Worm (Caenorhabditis elegans) whole organism, L1 larva: ENCODE data around the gene twk-12.

ENCODE experiments used
- C16A3.4 ChIP-seq: fragments of 150-350 bp; optimal IDR thresholded peaks from 2 replicates; lab custom pipeline; 2014; ENCODE audit warnings: missing biosample characterization, missing genetic modification characterization
- alr-1 ChIP-seq: fragments of 200-800 bp; sonication (Bioruptor generic); optimal IDR thresholded peaks from 2 replicates; lab custom pipeline; 2018; ENCODE audit warnings: borderline replicate concordance, mild to moderate bottlenecking, missing genetic modification characterization, missing compliant biosample characterization
- ama-1 ChIP-seq: fragments of 150-350 bp; optimal IDR thresholded peaks from 2 replicates; lab custom pipeline; 2014
- blmp-1 ChIP-seq: fragments of 150-350 bp; optimal IDR thresholded peaks from 2 replicates; lab custom pipeline; 2014; ENCODE audit warnings: missing biosample characterization, missing genetic modification characterization
- ceh-63 ChIP-seq: fragments of 200-800 bp; sonication (Bioruptor generic); optimal IDR thresholded peaks from 2 replicates; lab custom pipeline; 2018; ENCODE audit warnings: mild to moderate bottlenecking, missing genetic modification characterization, missing compliant biosample characterization
- ceh-8 ChIP-seq: fragments of 200-800 bp; sonication (Bioruptor generic); optimal IDR thresholded peaks from 2 replicates; lab custom pipeline; 2018; ENCODE audit warnings: mild to moderate bottlenecking, missing genetic modification characterization, moderate library complexity, missing compliant biosample characterization
- ceh-82 ChIP-seq, 3 experiments: fragments of 150-350 bp in 1 of 3; sonication (generic microtip) in 2 of 3; optimal IDR thresholded peaks; 2 replicates each; lab custom pipeline; 2014 to 2017; ENCODE audit warnings: missing biosample characterization in 3 of 3, missing genetic modification characterization in 3 of 3
- dsc-1 ChIP-seq: sonication (generic microtip); optimal IDR thresholded peaks from 2 replicates; lab custom pipeline; 2016; ENCODE audit warnings: mild to moderate bottlenecking, missing genetic modification characterization, missing compliant biosample characterization
- egl-27 ChIP-seq, 2 experiments: fragments of 150-350 bp in 1 of 2; sonication (generic microtip); optimal IDR thresholded peaks; 3 replicates each; lab custom pipeline; 2017 to 2018; ENCODE audit warnings: missing biosample characterization in 2 of 2, missing genetic modification characterization in 2 of 2, missing genetic modification reagents in 2 of 2
- ets-5 ChIP-seq: fragments of 200-800 bp; sonication (Bioruptor generic); IDR thresholded peaks from 2 replicates; pipeline ENCODE4 v1.3.6; 2022; ENCODE audit warnings: missing genetic modification characterization, missing compliant biosample characterization
- fkh-10 ChIP-seq: sonication (generic microtip); optimal IDR thresholded peaks from 2 replicates; lab custom pipeline; 2017; ENCODE audit warnings: missing biosample characterization, missing genetic modification reagents, missing genetic modification characterization
- fkh-4 ChIP-seq: sonication (generic microtip); optimal IDR thresholded peaks from 2 replicates; lab custom pipeline; 2016; ENCODE audit warnings: missing compliant biosample characterization, missing genetic modification characterization, borderline replicate concordance
- fkh-8 ChIP-seq: sonication (generic microtip); optimal IDR thresholded peaks from 2 replicates; lab custom pipeline; 2016; ENCODE audit warnings: mild to moderate bottlenecking, missing genetic modification characterization, missing compliant biosample characterization
- fos-1 ChIP-seq: fragments of 150-350 bp; optimal IDR thresholded peaks from 2 replicates; lab custom pipeline; 2014; ENCODE audit warnings: missing biosample characterization, missing genetic modification characterization
- grh-1 ChIP-seq: fragments of 200-800 bp; sonication (Bioruptor generic); IDR thresholded peaks from 2 replicates; pipeline ENCODE4 v1.3.6; 2022; ENCODE audit warnings: missing genetic modification reagents, missing genetic modification characterization, missing compliant biosample characterization
- hlh-4 ChIP-seq: sonication (generic microtip); optimal IDR thresholded peaks from 2 replicates; lab custom pipeline; 2016; ENCODE audit warnings: mild to moderate bottlenecking, missing genetic modification characterization, missing compliant biosample characterization
- hpl-2 ChIP-seq: fragments of 150-350 bp; optimal IDR thresholded peaks from 2 replicates; lab custom pipeline; 2014; ENCODE audit warnings: missing biosample characterization, missing genetic modification reagents, missing genetic modification characterization
- isw-1 ChIP-seq: fragments of 200-800 bp; sonication (Bioruptor generic); IDR thresholded peaks from 2 replicates; pipeline ENCODE4 v1.3.6; 2022; ENCODE audit warnings: missing genetic modification characterization, missing compliant biosample characterization
- jun-1 ChIP-seq: fragments of 150-350 bp; optimal IDR thresholded peaks from 2 replicates; lab custom pipeline; 2014; ENCODE audit warnings: missing biosample characterization, missing genetic modification reagents, missing genetic modification characterization
- lin-14 ChIP-seq: fragments of 200-800 bp; sonication (Bioruptor generic); optimal IDR thresholded peaks from 2 replicates; lab custom pipeline; 2018; ENCODE audit warnings: mild to moderate bottlenecking, missing genetic modification characterization, moderate library complexity, missing compliant biosample characterization
- lin-15B ChIP-seq: fragments of 150-350 bp; sonication (generic microtip); optimal IDR thresholded peaks from 3 replicates; lab custom pipeline; 2014; ENCODE audit warnings: missing biosample characterization, missing genetic modification characterization
- lin-35 ChIP-seq, 2 experiments: fragments of 150-350 bp; optimal IDR thresholded peaks; 2 replicates each; lab custom pipeline; 2014; ENCODE audit warnings: missing biosample characterization in 2 of 2, missing genetic modification characterization in 2 of 2, missing genetic modification reagents in 2 of 2
- lsy-2 ChIP-seq, 2 experiments: fragments of 150-350 bp; optimal IDR thresholded peaks; 2 replicates each; lab custom pipeline; 2014; ENCODE audit warnings: missing biosample characterization in 2 of 2, missing genetic modification characterization in 2 of 2
- mdl-1 ChIP-seq, 2 experiments: fragments of 150-350 bp; optimal IDR thresholded peaks; 2 replicates each; lab custom pipeline; 2014 to 2017; ENCODE audit warnings: missing biosample characterization in 2 of 2, missing genetic modification characterization in 2 of 2, inconsistent platforms in 1 of 2
- mep-1 ChIP-seq: fragments of 150-350 bp; optimal IDR thresholded peaks from 2 replicates; lab custom pipeline; 2014; ENCODE audit warnings: missing biosample characterization, missing genetic modification characterization
- nhr-11 ChIP-seq: fragments of 150-350 bp; optimal IDR thresholded peaks from 2 replicates; lab custom pipeline; 2014; ENCODE audit warnings: missing biosample characterization, missing genetic modification characterization
- nhr-19 ChIP-seq: fragments of 200-800 bp; sonication (Bioruptor generic); conservative IDR thresholded peaks from 2 replicates; pipeline ENCODE4 v1.3.6; 2022; ENCODE audit warnings: missing genetic modification characterization, missing compliant biosample characterization
- nhr-20 ChIP-seq: sonication (generic microtip); optimal IDR thresholded peaks from 2 replicates; lab custom pipeline; 2016; ENCODE audit warnings: mild to moderate bottlenecking, missing genetic modification characterization, missing compliant biosample characterization
- nhr-28 ChIP-seq: fragments of 150-350 bp; optimal IDR thresholded peaks from 2 replicates; lab custom pipeline; 2014; ENCODE audit warnings: missing biosample characterization, missing genetic modification characterization
- nhr-71 ChIP-seq: sonication (generic microtip); optimal IDR thresholded peaks from 2 replicates; lab custom pipeline; 2016; ENCODE audit warnings: mild to moderate bottlenecking, missing genetic modification characterization, moderate library complexity, missing compliant biosample characterization
- nhr-77 ChIP-seq: fragments of 150-350 bp; optimal IDR thresholded peaks from 2 replicates; lab custom pipeline; 2014; ENCODE audit warnings: missing biosample characterization, missing genetic modification characterization
- nhr-84 ChIP-seq: sonication (generic microtip); optimal IDR thresholded peaks from 2 replicates; lab custom pipeline; 2017; ENCODE audit warnings: missing biosample characterization, missing genetic modification characterization
- nhr-85 ChIP-seq: sonication (generic microtip); peaks from one replicate; lab custom pipeline; 2016; ENCODE audit warnings: missing genetic modification characterization, inconsistent platforms, missing compliant biosample characterization
- nhr-90 ChIP-seq: sonication (generic microtip); optimal IDR thresholded peaks from 2 replicates; lab custom pipeline; 2016; ENCODE audit warnings: mild to moderate bottlenecking, missing genetic modification characterization, missing compliant biosample characterization; ENCODE audit not compliant: poor library complexity
- pqm-1 ChIP-seq: sonication (generic microtip); optimal IDR thresholded peaks from 3 replicates; lab custom pipeline; 2017; ENCODE audit warnings: missing biosample characterization, missing genetic modification characterization
- skn-1 ChIP-seq: fragments of 150-350 bp; optimal IDR thresholded peaks from 2 replicates; lab custom pipeline; 2014; ENCODE audit warnings: missing biosample characterization, missing genetic modification characterization
- snpc-4 ChIP-seq: fragments of 150-350 bp; optimal IDR thresholded peaks from 2 replicates; lab custom pipeline; 2014; ENCODE audit warnings: missing biosample characterization, missing genetic modification characterization
- sox-4 ChIP-seq: sonication (generic microtip); optimal IDR thresholded peaks from 2 replicates; lab custom pipeline; 2016; ENCODE audit warnings: missing genetic modification characterization, missing compliant biosample characterization
- sptf-1 ChIP-seq: fragments of 150-350 bp; optimal IDR thresholded peaks from 2 replicates; lab custom pipeline; 2014; ENCODE audit warnings: missing biosample characterization, missing genetic modification characterization
- sup-37 ChIP-seq: fragments of 200-800 bp; sonication (Bioruptor generic); optimal IDR thresholded peaks from 2 replicates; lab custom pipeline; 2018; ENCODE audit warnings: mild to moderate bottlenecking, missing genetic modification characterization, missing compliant biosample characterization
- swsn-7 ChIP-seq: sonication (generic microtip); optimal IDR thresholded peaks from 2 replicates; lab custom pipeline; 2016; ENCODE audit warnings: missing genetic modification characterization, missing compliant biosample characterization
- tbx-2 ChIP-seq: sonication (generic microtip); optimal IDR thresholded peaks from 2 replicates; lab custom pipeline; 2016; ENCODE audit warnings: missing genetic modification characterization, missing compliant biosample characterization
- tlp-1 ChIP-seq: fragments of 150-350 bp; optimal IDR thresholded peaks from 2 replicates; lab custom pipeline; 2014; ENCODE audit warnings: missing biosample characterization, missing genetic modification characterization
- unc-130 ChIP-seq: fragments of 150-350 bp; optimal IDR thresholded peaks from 2 replicates; lab custom pipeline; 2017; ENCODE audit warnings: missing biosample characterization, missing genetic modification characterization, inconsistent platforms
- unc-86 ChIP-seq: sonication (generic microtip); optimal IDR thresholded peaks from 2 replicates; lab custom pipeline; 2016; ENCODE audit warnings: missing genetic modification characterization, missing compliant biosample characterization
- xbp-1 ChIP-seq: sonication (generic microtip); optimal IDR thresholded peaks from 2 replicates; lab custom pipeline; 2016; ENCODE audit warnings: missing genetic modification characterization, missing compliant biosample characterization
- zag-1 ChIP-seq: fragments of 150-350 bp; optimal IDR thresholded peaks from 2 replicates; lab custom pipeline; 2014; ENCODE audit warnings: missing biosample characterization, missing genetic modification characterization
- zip-4 ChIP-seq: fragments of 200-800 bp; sonication (Bioruptor generic); optimal IDR thresholded peaks from 2 replicates; lab custom pipeline; 2018; ENCODE audit warnings: mild to moderate bottlenecking, missing genetic modification characterization, moderate library complexity, missing compliant biosample characterization
- ztf-11 ChIP-seq, 2 experiments: sonication (generic microtip); optimal IDR thresholded peaks; 2 replicates each; lab custom pipeline; 2016 to 2017; ENCODE audit warnings: missing genetic modification characterization in 2 of 2, missing biosample characterization in 1 of 2, missing compliant biosample characterization in 1 of 2

Gene twk-12

ce11 chrV:10684748-10685147 is 17.4 kb downstream of the twk-12 start:
- no peak for TF ChIP-seq zip-4 (GFP tag; lab: Kevin White, UChicago)
- TF ChIP-seq fkh-4 (tag; lab: Kevin White, UChicago), result peak; percentile 59
- TF ChIP-seq xbp-1, result no peak
- TF ChIP-seq sox-4 (tag; lab: Kevin White, UChicago), result no peak
- peak; percentile 20 for TF ChIP-seq lin-14 (GFP tag; lab: Kevin White, UChicago)
- TF ChIP-seq nhr-19 (GFP tag; lab: Robert Waterston, UW), result no peak
- TF ChIP-seq ceh-63 (GFP tag; lab: Kevin White, UChicago), result no peak
- TF ChIP-seq dsc-1 (tag; lab: Kevin White, UChicago), result peak; percentile 84
- peak; percentile 41 for TF ChIP-seq fkh-10 (GFP tag; lab: Kevin White, UChicago)

- TF ChIP-seq xbp-1 (no peak), mep-1 (no peak), nhr-90 (tag; lab: Kevin White, UChicago) (no peak), isw-1 (no peak), swsn-7 (no peak), blmp-1 (no peak), egl-27 (tag; optimal IDR thresholded peaks at IDR 0.05; lab: Kevin White, UChicago) (no peak), ets-5 (GFP tag; lab: Robert Waterston, UW) (no peak), ceh-8 (no peak), sptf-1 (tag; lab: Kevin White, UChicago) (no peak), fkh-10 (GFP tag; lab: Kevin White, UChicago) (no peak), nhr-28 (tag; lab: Kevin White, UChicago) (no peak), lin-15B (no peak), jun-1 (no peak)
Measured at ce11 chrV:10687601-10688000, 20.2 kb downstream of the twk-12 start, which contains the start of gene F29F11.20. F29F11.20 (plus strand) TSS chrV:10687901.

- TF ChIP-seq C16A3.4 (tag; lab: Kevin White, UChicago) (no peak), mdl-1 (tag; optimal IDR thresholded peaks at IDR 0.05; lab: Kevin White, UChicago) (no peak), snpc-4 (tag; lab: Kevin White, UChicago) (no peak), nhr-20 (peak; percentile 12), skn-1 (peak; percentile 11), ceh-8 (no peak), ztf-11 (tag; optimal IDR thresholded peaks at IDR 0.05; lab: Kevin White, UChicago) (no peak), lin-14 (GFP tag; lab: Kevin White, UChicago) (peak; percentile 36), nhr-28 (tag; lab: Kevin White, UChicago) (no peak), nhr-11 (tag; lab: Kevin White, UChicago) (no peak), xbp-1 (no peak), tbx-2 (peak; percentile 12), unc-130 (tag; lab: Kevin White, UChicago) (no peak), lsy-2 (tag; optimal IDR thresholded peaks at IDR 0.05; lab: Kevin White, UChicago) (peak in 1 of 2 experiments; percentile 4), nhr-85 (tag; lab: Kevin White, UChicago) (no peak), nhr-77 (tag; lab: Kevin White, UChicago) (peak; percentile 56), nhr-19 (GFP tag; lab: Robert Waterston, UW) (no peak), egl-27 (tag; optimal IDR thresholded peaks at IDR 0.05; lab: Kevin White, UChicago) (peak in 1 of 2 experiments; percentile 1)
Measured at ce11 chrV:10691313-10691712, 23.9 kb downstream of the twk-12 start.

ce11 chrV:10693749-10694148 is 26.4 kb downstream of the twk-12 start:
- TF ChIP-seq jun-1, result peak; percentile 37
- peak; percentile 43 for TF ChIP-seq tlp-1 (tag; lab: Kevin White, UChicago)
- no peak for TF ChIP-seq grh-1
- TF ChIP-seq zip-4 (GFP tag; lab: Kevin White, UChicago), result no peak
- peak in 1 of 2 experiments; percentile 1 for TF ChIP-seq lsy-2 (tag; optimal IDR thresholded peaks at IDR 0.05; lab: Kevin White, UChicago)
- TF ChIP-seq hlh-4, result no peak
- no peak for TF ChIP-seq skn-1
- peak in 1 of 2 experiments; percentile 38 for TF ChIP-seq lin-35 (GFP tag; optimal IDR thresholded peaks at IDR 0.05; lab: Kevin White, UChicago)
- TF ChIP-seq fkh-8 (tag; lab: Kevin White, UChicago), result no peak
- TF ChIP-seq nhr-77 (tag; lab: Kevin White, UChicago), result no peak
- no peak for TF ChIP-seq unc-86 (tag; lab: Kevin White, UChicago)
- no peak for TF ChIP-seq zag-1 (tag; lab: Kevin White, UChicago)
- TF ChIP-seq fos-1 (tag; lab: Kevin White, UChicago), result no peak
- TF ChIP-seq ama-1 (lab: Kevin White, UChicago), result no peak
- TF ChIP-seq alr-1 (tag; lab: Kevin White, UChicago), result no peak
- TF ChIP-seq sup-37 (GFP tag; lab: Kevin White, UChicago), result no peak
- TF ChIP-seq nhr-85 (tag; lab: Kevin White, UChicago), result no peak
- TF ChIP-seq nhr-71 (tag; lab: Kevin White, UChicago), result peak; percentile 47
- TF ChIP-seq pqm-1 (tag; lab: Kevin White, UChicago), result peak; percentile 32
- no peak for TF ChIP-seq hpl-2 (GFP tag; lab: Kevin White, UChicago)
- TF ChIP-seq ceh-82 (tag; optimal IDR thresholded peaks at IDR 0.05; lab: Kevin White, UChicago), result no peak
- TF ChIP-seq nhr-84, result no peak
